Fruit fly (Drosophila melanogaster) whole organism, embryonic: Measurements from ENCODE around the gene Idgf3.

ENCODE experiments used
- CG18476 ChIP-seq: fragments of 200-800 bp; sonication (Bioruptor generic); optimal IDR thresholded peaks from 2 replicates; lab custom pipeline; 2016; ENCODE audit warnings: missing biosample characterization, mild to moderate bottlenecking, missing genetic modification characterization
- CG33557 ChIP-seq: fragments of 200-800 bp; sonication (Bioruptor generic); optimal IDR thresholded peaks from 2 replicates; lab custom pipeline; 2019; ENCODE audit warnings: missing biosample characterization, mild to moderate bottlenecking, missing genetic modification characterization, moderate library complexity
- CG4404 ChIP-seq: fragments of 200-800 bp; sonication (Bioruptor generic); IDR thresholded peaks from 2 replicates; pipeline ENCODE4 v1.3.6; 2022; ENCODE audit warnings: missing biosample characterization, missing genetic modification characterization
- CG6854 ChIP-seq: fragments of 200-800 bp; sonication (Bioruptor generic); optimal IDR thresholded peaks from 3 replicates; lab custom pipeline; 2017; ENCODE audit warnings: missing biosample characterization, mild to moderate bottlenecking, missing genetic modification characterization
- Hey ChIP-seq: fragments of 200-800 bp; sonication (Bioruptor generic); optimal IDR thresholded peaks from 3 replicates; lab custom pipeline; 2018; ENCODE audit warnings: missing biosample characterization, mild to moderate bottlenecking, missing genetic modification characterization
- da ChIP-seq: fragments of 200-800 bp; sonication (Bioruptor generic); optimal IDR thresholded peaks from 2 replicates; lab custom pipeline; 2016; ENCODE audit warnings: missing biosample characterization, missing genetic modification characterization
- dmrt11E ChIP-seq: fragments of 200-800 bp; sonication (Bioruptor generic); optimal IDR thresholded peaks from 3 replicates; lab custom pipeline; 2018; ENCODE audit warnings: missing biosample characterization, mild to moderate bottlenecking, missing genetic modification characterization, moderate library complexity
- peb ChIP-seq: fragments of 200-800 bp; sonication (Bioruptor generic); IDR thresholded peaks from 2 replicates; pipeline ENCODE4 v1.3.6; 2022; ENCODE audit warnings: missing biosample characterization, missing genetic modification characterization
- repo ChIP-seq: fragments of 200-800 bp; sonication (Bioruptor generic); optimal IDR thresholded peaks from 2 replicates; lab custom pipeline; 2016; ENCODE audit warnings: missing biosample characterization, missing genetic modification characterization
- tin ChIP-seq: fragments of 200-800 bp; sonication (Bioruptor generic); optimal IDR thresholded peaks from 3 replicates; lab custom pipeline; 2016; ENCODE audit warnings: missing biosample characterization, missing genetic modification characterization

- TF ChIP-seq CG6854 (no peak), Hey (tag; lab: Kevin White, UChicago) (peak; percentile 65), CG4404 (no peak), repo (no peak), CG33557 (GFP tag; lab: Kevin White, UChicago) (peak; percentile 71), da (peak; percentile 48), tin (peak; percentile 42), CG18476 (GFP tag; lab: Kevin White, UChicago) (no peak), peb (GFP tag; lab: Robert Waterston, UW) (0 out of 2 replicates have a peak, but pooled peaks have one; percentile 5), dmrt11E (peak; percentile 56)
Observed at dm6 chr2L:16491123-16491751, 40.5 kb downstream of the Idgf3 start, which contains the start of gene Tpr2.
